Worm (Caenorhabditis elegans): ENCODE results near the gene T12G3.6.

DNA sequence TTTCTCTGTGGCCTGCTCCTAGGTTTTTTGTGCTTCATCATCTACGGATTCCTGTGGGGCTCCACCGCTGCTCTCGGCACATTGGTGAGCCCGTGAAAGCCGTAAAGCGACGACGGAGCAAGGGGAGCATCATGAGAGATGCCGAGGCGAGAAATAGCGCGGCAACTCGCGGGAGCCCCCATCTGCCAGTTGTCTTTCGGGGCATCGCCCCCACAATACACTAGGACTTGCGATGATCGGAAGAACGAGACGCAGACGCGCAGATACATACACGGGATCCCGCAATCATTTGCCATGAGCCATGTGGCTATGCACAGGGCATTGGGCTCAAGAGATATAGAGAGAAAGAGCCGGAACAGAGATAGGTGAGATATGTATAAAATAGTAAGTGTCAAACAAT lies 20.7 kb downstream of the T12G3.6 start:
- no peak for TF ChIP-seq C17E4.6 (GFP tag; IDR thresholded peaks at IDR 0.05)
- no peak for TF ChIP-seq nhr-179 (tag; optimal IDR thresholded peaks at IDR 0.05)
- no peak for TF ChIP-seq unc-62 (GFP tag; optimal IDR thresholded peaks at IDR 0.05)
- no peak for TF ChIP-seq ets-4 (GFP tag; optimal IDR thresholded peaks at IDR 0.05)
- no peak for TF ChIP-seq ama-1 (optimal IDR thresholded peaks at IDR 0.05)
- TF ChIP-seq ama-1 (GFP tag; optimal IDR thresholded peaks at IDR 0.05), result no peak
- no peak for TF ChIP-seq lsl-1 (GFP tag; optimal IDR thresholded peaks at IDR 0.05)
- TF ChIP-seq somi-1 (GFP tag; optimal IDR thresholded peaks at IDR 0.05), result peak; percentile 26
- TF ChIP-seq him-1 (tag; optimal IDR thresholded peaks at IDR 0.05), result no peak
